Worm (Caenorhabditis elegans) whole organism, mixed stage, embryonic: ENCODE measurements around the gene Y43B11AR.1.

Experiments
- M03D4.4 ChIP-seq: sonication (generic microtip); optimal IDR thresholded peaks from 2 replicates; lab custom pipeline; 2017; ENCODE audit warnings: mild to moderate bottlenecking, missing genetic modification characterization, missing compliant biosample characterization
- ceh-83 ChIP-seq: fragments of 200-800 bp; sonication (Bioruptor generic); optimal IDR thresholded peaks from 2 replicates; lab custom pipeline; 2018; ENCODE audit warnings: mild to moderate bottlenecking, missing genetic modification characterization, missing compliant biosample characterization
- ces-1 ChIP-seq: fragments of 150-350 bp; optimal IDR thresholded peaks from 2 replicates; lab custom pipeline; 2014; ENCODE audit warnings: missing biosample characterization, missing genetic modification reagents, missing genetic modification characterization
- cnd-1 ChIP-seq: fragments of 200-800 bp; sonication (Bioruptor generic); optimal IDR thresholded peaks from 2 replicates; lab custom pipeline; 2018; ENCODE audit warnings: mild to moderate bottlenecking, missing genetic modification characterization, missing compliant biosample characterization
- elt-3 ChIP-seq: fragments of 150-350 bp; optimal IDR thresholded peaks from 2 replicates; lab custom pipeline; 2014; ENCODE audit warnings: missing biosample characterization, missing genetic modification characterization
- ham-2 ChIP-seq: fragments of 200-800 bp; sonication (Bioruptor generic); optimal IDR thresholded peaks from 2 replicates; lab custom pipeline; 2018; ENCODE audit warnings: mild to moderate bottlenecking, missing genetic modification characterization, missing compliant biosample characterization
- lsy-2 ChIP-seq: fragments of 150-350 bp; optimal IDR thresholded peaks from 2 replicates; lab custom pipeline; 2014; ENCODE audit warnings: missing biosample characterization, missing genetic modification characterization
- mab-5 ChIP-seq: fragments of 150-350 bp; optimal IDR thresholded peaks from 2 replicates; lab custom pipeline; 2014; ENCODE audit warnings: missing biosample characterization, missing genetic modification characterization
- nhr-12 ChIP-seq: fragments of 150-350 bp; optimal IDR thresholded peaks from 2 replicates; lab custom pipeline; 2014; ENCODE audit warnings: missing biosample characterization, missing genetic modification characterization
- nhr-237 ChIP-seq: fragments of 150-350 bp; optimal IDR thresholded peaks from 2 replicates; lab custom pipeline; 2014; ENCODE audit warnings: missing biosample characterization, missing genetic modification characterization
- nhr-76 ChIP-seq: sonication (generic microtip); optimal IDR thresholded peaks from 2 replicates; lab custom pipeline; 2017; ENCODE audit warnings: missing biosample characterization, missing genetic modification characterization
- pha-4 ChIP-seq: fragments of 150-350 bp; optimal IDR thresholded peaks from 2 replicates; lab custom pipeline; 2018; ENCODE audit warnings: missing biosample characterization, missing genetic modification reagents, missing genetic modification characterization
- snpc-4 ChIP-seq: fragments of 150-350 bp; optimal IDR thresholded peaks from 2 replicates; lab custom pipeline; 2014; ENCODE audit warnings: missing biosample characterization, missing genetic modification characterization

DNA sequence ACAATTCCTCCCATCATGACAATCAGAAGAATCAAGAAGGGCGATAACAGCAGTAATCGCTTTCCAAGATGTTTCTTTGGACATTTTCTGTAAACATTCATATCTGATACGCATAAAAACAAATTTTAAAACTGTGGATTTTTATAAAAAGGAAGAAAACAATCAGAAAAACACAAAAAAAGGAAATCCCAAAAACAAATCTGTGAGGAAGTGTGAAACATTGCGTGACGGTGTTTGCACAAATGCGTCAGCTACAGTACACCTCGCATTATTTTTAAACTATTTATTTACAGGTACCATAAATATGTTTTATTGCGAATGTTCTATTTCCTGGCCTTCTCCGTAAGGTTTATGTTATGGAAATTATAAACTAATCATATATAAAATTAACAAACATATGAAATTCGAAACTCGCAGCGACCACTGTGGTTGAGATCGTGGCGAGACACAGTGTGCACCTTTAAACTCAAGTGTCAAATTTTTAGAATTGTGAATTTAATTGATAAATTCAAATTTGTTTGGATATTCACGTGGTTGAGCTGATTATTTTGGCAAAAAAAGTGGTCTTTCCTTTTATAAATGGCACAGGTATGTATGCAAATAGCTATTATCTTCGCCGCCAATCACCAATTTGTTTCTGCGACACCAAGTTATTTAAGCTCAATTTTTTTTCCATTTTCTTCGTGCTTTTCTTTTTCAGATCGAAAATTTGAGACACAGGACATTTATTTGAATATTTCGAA, 40.2 kb downstream of the Y43B11AR.1 start, which contains the start of the genes C34D4.10 and str-48:
- TF ChIP-seq pha-4 (tag; lab: Kevin White, UChicago) (no peak), cnd-1 (tag; lab: Kevin White, UChicago) (no peak), mab-5 (tag; lab: Kevin White, UChicago) (no peak), ces-1 (GFP tag; lab: Kevin White, UChicago) (no peak), elt-3 (tag; lab: Kevin White, UChicago) (no peak), M03D4.4 (no peak), nhr-76 (tag; lab: Kevin White, UChicago) (no peak), lsy-2 (no peak), nhr-12 (tag; lab: Kevin White, UChicago) (no peak), nhr-237 (tag; lab: Kevin White, UChicago) (no peak), ham-2 (no peak), snpc-4 (no peak), ceh-83 (GFP tag; lab: Kevin White, UChicago) (no peak)
